Fruit fly (Drosophila melanogaster) whole organism: ENCODE measurements around the gene Liprin-beta.
A peak's percentile ranks its signal among the peaks of the same experiment; 100 is the strongest.

ENCODE experiments used
- CG8478 ChIP-seq: fragments of >200 bp; optimal IDR thresholded peaks from 2 replicates; lab custom pipeline; 2018; ENCODE audit warnings: inconsistent platforms
- Dll ChIP-seq: fragments of >200 bp; optimal IDR thresholded peaks from 2 replicates; lab custom pipeline; 2017
- EcR ChIP-seq, 2 experiments: fragments of >200 bp; optimal IDR thresholded peaks; 2 replicates each; lab custom pipeline; 2017; ENCODE audit warnings: missing biosample characterization in 2 of 2, missing genetic modification characterization in 2 of 2, missing genetic modification reagents in 2 of 2
- pan ChIP-seq: fragments of >200 bp; optimal IDR thresholded peaks from 2 replicates; lab custom pipeline; 2017
- psq ChIP-seq: fragments of >200 bp; optimal IDR thresholded peaks from 2 replicates; lab custom pipeline; 2017
- usp ChIP-seq: fragments of >200 bp; optimal IDR thresholded peaks from 2 replicates; lab custom pipeline; 2017; ENCODE audit warnings: missing biosample characterization, missing genetic modification characterization, mixed read lengths

Liprin-beta gene

DNA sequence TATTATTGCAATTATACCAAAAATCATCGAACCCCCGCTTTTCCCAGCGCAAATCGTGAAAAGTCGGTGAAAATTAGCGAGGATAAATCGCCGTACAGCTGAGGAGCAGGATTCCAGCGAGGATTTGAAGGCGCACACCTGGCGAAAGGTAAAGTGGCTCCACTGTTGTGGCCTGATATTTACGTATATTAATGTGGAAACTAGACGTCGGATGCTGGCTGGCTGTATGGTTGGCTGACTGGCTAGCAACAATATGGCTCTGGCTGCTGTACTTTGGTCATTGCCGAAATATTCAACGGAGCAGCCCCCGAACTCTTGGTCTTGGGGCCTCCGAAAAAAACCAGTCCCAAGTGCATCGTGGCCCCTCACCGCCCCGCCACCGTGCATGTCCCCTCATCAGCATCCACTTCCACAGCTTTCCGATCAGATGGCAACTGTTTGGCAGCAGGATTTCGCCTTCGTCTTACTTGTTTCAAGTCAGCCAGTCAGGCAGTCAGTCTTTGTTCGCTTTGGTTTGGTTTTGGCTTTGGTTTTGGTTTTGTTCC lies 26.1 kb upstream of the Liprin-beta start:
- TF ChIP-seq psq (lab: Kevin White, UChicago) (no peak), Dll (lab: Kevin White, UChicago) (peak; percentile 15)

dm6 chr3L:13488129-13488876 lies 24.8 kb upstream of the Liprin-beta start:
- TF ChIP-seq Dll (lab: Kevin White, UChicago) (no peak), CG8478 (lab: Kevin White, UChicago) (no peak), psq (lab: Kevin White, UChicago) (no peak), EcR (GFP tag; optimal IDR thresholded peaks at IDR 0.05; lab: Kevin White, UChicago) (no peak), pan (no peak), usp (GFP tag; lab: Kevin White, UChicago) (no peak)

DNA sequence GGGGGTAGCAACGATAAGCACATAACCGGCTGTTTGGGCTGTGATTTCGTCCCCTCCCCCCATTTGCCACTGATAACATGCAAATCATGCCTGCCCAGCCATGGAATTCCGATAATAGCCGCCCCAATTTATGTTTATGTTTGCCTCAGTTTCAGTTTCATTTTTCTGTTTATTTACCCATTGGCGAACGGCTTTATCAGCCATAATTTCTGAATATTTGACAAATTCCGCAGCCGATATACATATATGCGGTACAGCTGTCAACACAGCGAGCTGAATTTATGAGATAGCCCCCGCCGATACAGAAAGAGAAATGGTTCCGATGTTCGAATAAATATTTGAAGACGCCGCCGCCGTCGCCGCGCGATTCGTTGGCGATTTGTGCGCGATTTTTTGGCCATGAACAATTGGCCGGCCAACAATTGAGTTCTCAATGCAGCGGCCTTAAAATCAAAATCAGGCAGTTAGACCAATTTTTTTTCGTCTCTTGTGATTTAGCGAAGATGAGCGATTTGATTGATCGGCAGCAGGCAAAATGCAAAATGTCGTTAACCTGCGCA lies 23.8 kb upstream of the Liprin-beta start:
- TF ChIP-seq psq (lab: Kevin White, UChicago) (no peak), pan (no peak), CG8478 (lab: Kevin White, UChicago) (no peak), EcR (GFP tag; optimal IDR thresholded peaks at IDR 0.05; lab: Kevin White, UChicago) (no peak), Dll (lab: Kevin White, UChicago) (no peak), usp (GFP tag; lab: Kevin White, UChicago) (no peak)

DNA sequence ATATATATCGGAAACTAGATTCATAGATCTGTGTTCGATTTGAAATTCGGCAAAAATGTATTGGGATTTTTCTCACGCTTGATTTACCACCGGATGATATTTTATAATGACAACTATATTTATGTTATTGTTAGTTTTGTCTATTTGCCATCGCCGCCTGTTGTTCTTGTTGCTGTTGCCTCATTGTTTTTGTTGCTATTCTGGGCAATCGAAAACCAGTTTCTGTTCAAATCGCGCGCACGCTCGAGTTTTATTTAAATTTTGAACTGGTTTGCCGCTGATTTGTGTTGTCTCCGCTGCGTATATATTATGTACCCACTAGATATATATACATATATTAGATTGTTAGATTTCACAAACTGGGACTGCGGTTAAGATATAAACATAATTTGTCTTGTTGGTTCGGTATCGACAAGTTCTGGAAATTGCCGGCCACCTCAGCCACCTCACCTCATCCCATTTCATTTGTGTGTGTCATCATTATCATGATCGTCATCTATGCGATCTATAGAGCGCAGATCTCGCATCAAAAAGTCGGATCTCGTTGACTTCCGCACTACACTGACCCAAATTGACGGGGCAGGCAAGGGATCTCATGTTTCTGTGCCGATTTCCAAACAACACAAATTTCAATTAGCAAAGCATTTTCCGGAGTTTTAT lies 22.2 kb upstream of the Liprin-beta start:
- TF ChIP-seq pan: no peak
- no peak for TF ChIP-seq psq (lab: Kevin White, UChicago)
- no peak for TF ChIP-seq usp (GFP tag; lab: Kevin White, UChicago)
- TF ChIP-seq Dll (lab: Kevin White, UChicago): no peak
- no peak for TF ChIP-seq EcR (GFP tag; optimal IDR thresholded peaks at IDR 0.05; lab: Kevin White, UChicago)
- no peak for TF ChIP-seq CG8478 (lab: Kevin White, UChicago)

dm6 chr3L:13494363-13495015 lies 18.6 kb upstream of the Liprin-beta start:
- TF ChIP-seq pan (no peak), usp (GFP tag; lab: Kevin White, UChicago) (no peak), EcR (GFP tag; optimal IDR thresholded peaks at IDR 0.05; lab: Kevin White, UChicago) (peak in 1 of 2 experiments; percentile 7), Dll (lab: Kevin White, UChicago) (peak; percentile 11), CG8478 (lab: Kevin White, UChicago) (no peak), psq (lab: Kevin White, UChicago) (no peak)

DNA sequence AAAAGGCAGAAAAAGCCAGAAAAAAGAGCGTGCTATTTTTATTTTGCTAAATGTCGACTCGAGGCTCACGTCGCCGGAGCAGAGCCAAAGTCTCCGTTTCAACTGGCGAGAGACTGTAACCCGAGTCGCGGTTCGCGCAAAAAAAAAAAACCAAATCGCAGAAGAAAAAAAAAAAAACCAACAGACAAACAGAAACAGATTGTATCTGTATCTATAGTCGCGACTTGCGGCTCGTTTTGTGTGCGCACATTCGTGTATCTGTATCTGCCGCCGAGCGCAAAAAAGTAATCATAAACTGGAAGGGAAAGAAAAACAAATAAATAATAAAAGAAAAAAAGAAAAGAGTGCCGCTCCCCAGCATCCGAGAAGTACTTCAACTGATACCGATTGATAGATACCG lies 18.0 kb upstream of the Liprin-beta start:
- TF ChIP-seq CG8478 (lab: Kevin White, UChicago) (no peak), usp (GFP tag; lab: Kevin White, UChicago) (no peak), Dll (lab: Kevin White, UChicago) (no peak), EcR (GFP tag; optimal IDR thresholded peaks at IDR 0.05; lab: Kevin White, UChicago) (no peak), pan (no peak), psq (lab: Kevin White, UChicago) (no peak)

DNA sequence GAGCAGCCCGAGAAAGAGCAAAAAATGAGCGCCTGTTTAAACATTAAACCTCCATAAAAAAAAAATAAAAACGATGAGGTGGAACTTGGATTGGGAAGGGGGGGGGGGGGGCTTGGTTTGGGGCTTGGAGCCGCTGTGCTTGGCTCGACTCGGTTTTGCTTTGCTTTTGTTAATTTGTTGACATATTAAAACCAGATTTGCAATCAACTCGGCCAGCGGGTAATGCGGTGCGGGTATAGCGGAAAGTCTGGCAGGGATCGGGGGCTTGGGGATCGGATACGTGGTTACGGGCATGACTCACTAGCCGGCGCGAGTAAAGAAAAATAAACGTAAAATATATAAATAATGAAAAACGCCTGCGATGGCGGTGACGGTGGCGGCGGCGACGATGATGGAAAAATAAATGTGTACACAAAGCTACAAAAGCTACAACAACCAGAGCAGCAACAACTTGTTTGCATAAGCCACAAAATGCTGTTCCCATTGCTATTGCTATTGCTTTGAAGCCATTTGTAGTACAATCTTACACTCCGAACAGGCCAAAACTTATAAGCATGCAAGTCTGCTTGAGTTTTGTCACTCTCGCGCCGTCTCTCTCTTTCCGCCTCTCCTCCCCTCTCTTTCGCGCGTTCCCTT lies 15.2 kb upstream of the Liprin-beta start:
- no peak for TF ChIP-seq usp (GFP tag; lab: Kevin White, UChicago)
- TF ChIP-seq psq (lab: Kevin White, UChicago): no peak
- no peak for TF ChIP-seq pan
- no peak for TF ChIP-seq Dll (lab: Kevin White, UChicago)
- no peak for TF ChIP-seq CG8478 (lab: Kevin White, UChicago)
- TF ChIP-seq EcR (GFP tag; optimal IDR thresholded peaks at IDR 0.05; lab: Kevin White, UChicago): no peak

- TF ChIP-seq pan: no peak
- no peak for TF ChIP-seq CG8478 (lab: Kevin White, UChicago)
- TF ChIP-seq EcR (GFP tag; optimal IDR thresholded peaks at IDR 0.05; lab: Kevin White, UChicago): no peak
- TF ChIP-seq usp (GFP tag; lab: Kevin White, UChicago): no peak
- no peak for TF ChIP-seq psq (lab: Kevin White, UChicago)
- TF ChIP-seq Dll (lab: Kevin White, UChicago): no peak
Observed at dm6 chr3L:13499531-13499930, 13.5 kb upstream of the Liprin-beta start.

DNA sequence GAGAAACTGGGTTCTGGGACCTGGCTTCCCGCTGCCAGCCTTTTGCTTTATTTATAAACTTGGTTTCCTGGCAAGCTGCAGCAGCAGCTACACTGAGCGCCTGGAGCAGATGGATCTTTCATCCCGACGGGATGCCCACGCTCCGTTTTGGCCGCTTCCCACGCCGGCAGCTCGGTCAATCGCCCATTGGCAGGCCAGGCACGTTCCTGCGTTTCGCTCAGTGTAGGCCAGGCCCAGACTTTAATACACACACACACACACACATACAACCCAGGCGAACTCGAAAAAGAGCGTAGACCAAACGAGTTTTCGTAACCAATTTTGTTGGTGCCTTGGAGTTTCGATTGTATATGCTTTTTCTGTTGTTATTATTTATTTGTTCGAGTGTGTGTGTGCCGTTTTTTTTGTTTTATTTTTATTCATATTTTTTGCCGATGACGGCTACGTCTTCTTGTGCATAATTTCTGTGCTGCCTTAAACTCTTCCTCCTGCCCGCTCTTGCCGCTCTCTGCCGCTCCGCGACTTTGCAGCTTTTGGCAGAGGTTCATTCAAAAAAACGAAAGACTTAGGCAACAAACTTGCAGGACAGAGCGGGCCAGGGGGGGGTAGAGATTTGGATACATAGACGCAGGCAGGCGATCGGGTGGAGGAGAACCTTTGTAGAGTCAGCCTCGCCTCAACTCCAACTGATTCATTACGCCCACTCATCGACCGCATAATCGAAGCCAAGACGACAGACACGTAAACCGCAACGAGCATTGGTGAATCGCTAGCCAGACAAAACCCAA lies 12.9 kb upstream of the Liprin-beta start:
- TF ChIP-seq pan (no peak), EcR (GFP tag; optimal IDR thresholded peaks at IDR 0.05; lab: Kevin White, UChicago) (no peak), usp (GFP tag; lab: Kevin White, UChicago) (no peak), Dll (lab: Kevin White, UChicago) (no peak), psq (lab: Kevin White, UChicago) (no peak), CG8478 (lab: Kevin White, UChicago) (no peak)
